Fruit fly (Drosophila melanogaster): Measurements from ENCODE around the gene Zmynd8.

- TF ChIP-seq CG12605 (GFP tag; IDR thresholded peaks at IDR 0.05) (no peak), CG32121 (GFP tag; IDR thresholded peaks at IDR 0.05) (0 out of 2 replicates have a peak, but pooled peaks have one; percentile 6), CG4496 (GFP tag; IDR thresholded peaks at IDR 0.05) (peak; percentile 80), Pif1A (GFP tag; optimal IDR thresholded peaks at IDR 0.05) (peak; percentile 31), EcR (GFP tag; optimal IDR thresholded peaks at IDR 0.05) (peak; percentile 91), CG8301 (tag; optimal IDR thresholded peaks at IDR 0.05) (peak; percentile 0)
Observed at dm6 chr3R:31713306-31714123, 44.2 kb downstream of the Zmynd8 start, which contains the start of gene ttk.

All from whole organism, pupa.